Fruit fly (Drosophila melanogaster) whole organism, embryonic: Measurements from ENCODE around the gene AlaRS.
A peak's percentile ranks its signal among the peaks of the same experiment; 100 is the strongest.

Source experiments
- Asciz ChIP-seq: fragments of 200-800 bp; sonication (Bioruptor generic); optimal IDR thresholded peaks from 2 replicates; lab custom pipeline; 2017; ENCODE audit warnings: missing biosample characterization, mild to moderate bottlenecking, missing genetic modification characterization, missing genetic modification reagents
- Awh ChIP-seq: fragments of 200-800 bp; sonication (Bioruptor generic); IDR thresholded peaks from 2 replicates; pipeline ENCODE4, ENCODE4 v1.3.6; 2022; ENCODE audit warnings: missing biosample characterization, missing genetic modification characterization
- CG10431 ChIP-seq: fragments of 200-800 bp; sonication (Bioruptor generic); optimal IDR thresholded peaks from 3 replicates; lab custom pipeline; 2018; ENCODE audit warnings: missing biosample characterization, mild to moderate bottlenecking, missing genetic modification characterization
- CG10959 ChIP-seq: fragments of 200-800 bp; sonication (Bioruptor generic); IDR thresholded peaks from 2 replicates; pipeline ENCODE4 v1.3.6; 2022; ENCODE audit warnings: missing biosample characterization, missing genetic modification characterization
- CG11723 ChIP-seq: fragments of 200-800 bp; sonication (Bioruptor generic); optimal IDR thresholded peaks from 2 replicates; lab custom pipeline; 2017; ENCODE audit warnings: missing biosample characterization, mild to moderate bottlenecking, missing genetic modification characterization
- CG1233 ChIP-seq: fragments of 200-800 bp; sonication (Bioruptor generic); optimal IDR thresholded peaks from 4 replicates; lab custom pipeline; 2018; ENCODE audit warnings: missing biosample characterization, mild to moderate bottlenecking, missing genetic modification characterization
- CG13624 ChIP-seq: fragments of 200-800 bp; sonication (Bioruptor generic); optimal IDR thresholded peaks from 2 replicates; lab custom pipeline; 2016; ENCODE audit warnings: missing biosample characterization, missing genetic modification characterization
- CG14710 ChIP-seq: fragments of 200-800 bp; sonication (Bioruptor generic); optimal IDR thresholded peaks from 3 replicates; lab custom pipeline; 2019; ENCODE audit warnings: missing biosample characterization, mild to moderate bottlenecking, missing genetic modification characterization, moderate library complexity
- CG16815 ChIP-seq: fragments of 200-800 bp; sonication (Bioruptor generic); optimal IDR thresholded peaks from 3 replicates; lab custom pipeline; 2017; ENCODE audit warnings: missing biosample characterization, mild to moderate bottlenecking, missing genetic modification characterization
- CG17829 ChIP-seq: fragments of 200-800 bp; optimal IDR thresholded peaks from 2 replicates; lab custom pipeline; 2019; ENCODE audit warnings: missing biosample characterization, mild to moderate bottlenecking, missing genetic modification characterization, moderate library complexity
- CG2678 ChIP-seq: fragments of 200-800 bp; sonication (Bioruptor generic); optimal IDR thresholded peaks from 3 replicates; lab custom pipeline; 2019; ENCODE audit warnings: missing biosample characterization, mild to moderate bottlenecking, missing genetic modification characterization, moderate library complexity
- CG2889 ChIP-seq: fragments of 200-800 bp; sonication (Bioruptor generic); IDR thresholded peaks from 3 replicates; pipeline ENCODE4 v1.3.6; 2022; ENCODE audit warnings: missing biosample characterization, missing genetic modification characterization
- CG3065 ChIP-seq: fragments of 200-800 bp; sonication (Bioruptor generic); optimal IDR thresholded peaks from 2 replicates; lab custom pipeline; 2016; ENCODE audit warnings: missing biosample characterization, missing genetic modification characterization
- CG33213 ChIP-seq: fragments of 200-800 bp; sonication (Bioruptor generic); optimal IDR thresholded peaks from 3 replicates; lab custom pipeline; 2016; ENCODE audit warnings: missing biosample characterization, missing genetic modification characterization
- CG33557 ChIP-seq: fragments of 200-800 bp; sonication (Bioruptor generic); optimal IDR thresholded peaks from 2 replicates; lab custom pipeline; 2019; ENCODE audit warnings: missing biosample characterization, mild to moderate bottlenecking, missing genetic modification characterization, moderate library complexity
- CG3838 ChIP-seq: fragments of 200-800 bp; sonication (Bioruptor generic); optimal IDR thresholded peaks from 3 replicates; lab custom pipeline; 2016; ENCODE audit warnings: missing biosample characterization, missing genetic modification characterization
- CG4617 ChIP-seq: fragments of 200-800 bp; sonication (Bioruptor generic); optimal IDR thresholded peaks from 3 replicates; lab custom pipeline; 2016; ENCODE audit warnings: missing biosample characterization, missing genetic modification characterization, borderline replicate concordance
- CG6175 ChIP-seq: fragments of 200-800 bp; sonication (Bioruptor generic); IDR thresholded peaks from 3 replicates; pipeline ENCODE4 v1.3.6; 2022; ENCODE audit warnings: missing biosample characterization, missing genetic modification characterization
- CG6813 ChIP-seq: fragments of 200-800 bp; sonication (Bioruptor generic); optimal IDR thresholded peaks from 2 replicates; lab custom pipeline; 2017; ENCODE audit warnings: missing biosample characterization, missing genetic modification characterization, mild to moderate bottlenecking, moderate library complexity, missing genetic modification reagents
- CG6854 ChIP-seq: fragments of 200-800 bp; sonication (Bioruptor generic); optimal IDR thresholded peaks from 3 replicates; lab custom pipeline; 2017; ENCODE audit warnings: missing biosample characterization, mild to moderate bottlenecking, missing genetic modification characterization
- CG7357 ChIP-seq: fragments of 200-800 bp; sonication (Bioruptor generic); IDR thresholded peaks from 3 replicates; pipeline ENCODE4 v1.3.6; 2022; ENCODE audit warnings: missing biosample characterization, missing genetic modification characterization
- CG8944 ChIP-seq: fragments of 200-800 bp; sonication (Bioruptor generic); optimal IDR thresholded peaks from 3 replicates; lab custom pipeline; 2016; ENCODE audit warnings: missing biosample characterization, missing genetic modification characterization
- CG9437 ChIP-seq: fragments of 200-800 bp; sonication (Bioruptor generic); optimal IDR thresholded peaks from 2 replicates; lab custom pipeline; 2018; ENCODE audit warnings: missing biosample characterization, mild to moderate bottlenecking, missing genetic modification characterization
- CG9932 ChIP-seq: fragments of 200-800 bp; sonication (Bioruptor generic); IDR thresholded peaks from 2 replicates; pipeline ENCODE4 v1.3.6; 2022; ENCODE audit warnings: missing biosample characterization, missing genetic modification characterization
- Dad ChIP-seq: fragments of 200-800 bp; sonication (Bioruptor generic); optimal IDR thresholded peaks from 3 replicates; lab custom pipeline; 2016; ENCODE audit warnings: missing biosample characterization, missing genetic modification characterization
- ERR ChIP-seq: fragments of 200-800 bp; sonication (Bioruptor generic); optimal IDR thresholded peaks from 2 replicates; lab custom pipeline; 2016; ENCODE audit warnings: missing biosample characterization, missing genetic modification characterization
- H15 ChIP-seq: fragments of 200-800 bp; sonication (Bioruptor generic); IDR thresholded peaks from 3 replicates; pipeline ENCODE4 v1.3.6; 2022; ENCODE audit warnings: missing biosample characterization, missing genetic modification characterization
- HLHmδ ChIP-seq: fragments of 200-800 bp; sonication (Bioruptor generic); optimal IDR thresholded peaks from 2 replicates; lab custom pipeline; 2018; ENCODE audit warnings: missing biosample characterization, mild to moderate bottlenecking, missing genetic modification characterization, moderate library complexity
- Hr3 ChIP-seq: fragments of 200-800 bp; sonication (Bioruptor generic); optimal IDR thresholded peaks from 3 replicates; lab custom pipeline; 2016; ENCODE audit warnings: missing biosample characterization, missing genetic modification characterization
- MESR4 ChIP-seq: fragments of 200-800 bp; sonication (Bioruptor generic); optimal IDR thresholded peaks from 2 replicates; lab custom pipeline; 2018; ENCODE audit warnings: missing biosample characterization, mild to moderate bottlenecking, missing genetic modification characterization, moderate library complexity
- Mad ChIP-seq: fragments of 200-800 bp; sonication (Bioruptor generic); optimal IDR thresholded peaks from 2 replicates; lab custom pipeline; 2016; ENCODE audit warnings: missing biosample characterization, missing genetic modification characterization
- NK7.1 ChIP-seq: fragments of 200-800 bp; sonication (Bioruptor generic); optimal IDR thresholded peaks from 3 replicates; lab custom pipeline; 2016; ENCODE audit warnings: missing biosample characterization, missing genetic modification characterization
- Sry-β ChIP-seq: fragments of 200-800 bp; sonication (Bioruptor generic); optimal IDR thresholded peaks from 2 replicates; lab custom pipeline; 2018; ENCODE audit warnings: missing biosample characterization, mild to moderate bottlenecking, missing genetic modification characterization, moderate library complexity
- ash1 ChIP-seq: fragments of 200-800 bp; sonication (Bioruptor generic); optimal IDR thresholded peaks from 2 replicates; lab custom pipeline; 2018; ENCODE audit warnings: missing biosample characterization, mild to moderate bottlenecking, missing genetic modification characterization
- az2 ChIP-seq: fragments of 200-800 bp; sonication (Bioruptor generic); optimal IDR thresholded peaks from 3 replicates; lab custom pipeline; 2016; ENCODE audit warnings: missing biosample characterization, missing genetic modification characterization
- caup ChIP-seq: fragments of 200-800 bp; sonication (Bioruptor generic); optimal IDR thresholded peaks from 3 replicates; lab custom pipeline; 2017; ENCODE audit warnings: missing biosample characterization, mild to moderate bottlenecking, missing genetic modification characterization, moderate library complexity; ENCODE audit not compliant: severe bottlenecking
- corto ChIP-seq: fragments of 200-800 bp; sonication (Bioruptor generic); optimal IDR thresholded peaks from 2 replicates; lab custom pipeline; 2016; ENCODE audit warnings: missing biosample characterization, mild to moderate bottlenecking, missing genetic modification characterization, moderate library complexity
- cwo ChIP-seq: fragments of 200-800 bp; sonication (Bioruptor generic); optimal IDR thresholded peaks from 3 replicates; lab custom pipeline; 2017; ENCODE audit warnings: missing biosample characterization, missing genetic modification characterization, mild to moderate bottlenecking, moderate library complexity, missing genetic modification reagents
- emc ChIP-seq: fragments of 200-800 bp; sonication (Bioruptor generic); optimal IDR thresholded peaks from 2 replicates; lab custom pipeline; 2016; ENCODE audit warnings: missing biosample characterization, missing genetic modification characterization
- gce ChIP-seq: fragments of 200-800 bp; sonication (Bioruptor generic); IDR thresholded peaks from 3 replicates; pipeline ENCODE4 v1.3.6; 2022; ENCODE audit warnings: missing biosample characterization, missing genetic modification characterization
- gcm ChIP-seq: fragments of 200-800 bp; sonication (Bioruptor generic); optimal IDR thresholded peaks from 2 replicates; lab custom pipeline; 2019; ENCODE audit warnings: missing biosample characterization, mild to moderate bottlenecking, missing genetic modification characterization, moderate library complexity
- gcm2 ChIP-seq: fragments of 200-800 bp; sonication (Bioruptor generic); optimal IDR thresholded peaks from 2 replicates; lab custom pipeline; 2016; ENCODE audit warnings: missing biosample characterization, missing genetic modification characterization
- gfzf ChIP-seq: fragments of 200-800 bp; sonication (Bioruptor generic); optimal IDR thresholded peaks from 2 replicates; lab custom pipeline; 2016; ENCODE audit warnings: missing biosample characterization, mild to moderate bottlenecking, missing genetic modification characterization, moderate library complexity
- gro ChIP-seq: fragments of 200-800 bp; sonication (Bioruptor generic); optimal IDR thresholded peaks from 2 replicates; lab custom pipeline; 2016; ENCODE audit warnings: missing biosample characterization, missing genetic modification characterization
- ken ChIP-seq: fragments of 200-800 bp; sonication (Bioruptor generic); IDR thresholded peaks from 3 replicates; pipeline ENCODE4 v1.3.6; 2022; ENCODE audit warnings: missing biosample characterization, missing genetic modification characterization
- phol ChIP-seq: fragments of 200-800 bp; sonication (Bioruptor generic); optimal IDR thresholded peaks from 3 replicates; lab custom pipeline; 2018; ENCODE audit warnings: missing biosample characterization, mild to moderate bottlenecking, missing genetic modification characterization, moderate library complexity
- slou ChIP-seq: fragments of 200-800 bp; sonication (Bioruptor generic); optimal IDR thresholded peaks from 3 replicates; lab custom pipeline; 2016; ENCODE audit warnings: missing biosample characterization, missing genetic modification characterization
- tin ChIP-seq: fragments of 200-800 bp; sonication (Bioruptor generic); optimal IDR thresholded peaks from 3 replicates; lab custom pipeline; 2016; ENCODE audit warnings: missing biosample characterization, missing genetic modification characterization
- tll ChIP-seq, 2 experiments: fragments of 200-800 bp in 1 of 2; fragments of >200 bp in 1 of 2; sonication (Bioruptor generic) in 1 of 2; optimal IDR thresholded peaks; 2 replicates each; lab custom pipeline; 2017 to 2019; ENCODE audit warnings: missing biosample characterization in 2 of 2, missing genetic modification characterization in 2 of 2, mild to moderate bottlenecking in 1 of 2, moderate library complexity in 1 of 2
- vnd ChIP-seq: fragments of 200-800 bp; sonication (Bioruptor generic); IDR thresholded peaks from 3 replicates; pipeline ENCODE4 v1.3.6; 2022; ENCODE audit warnings: missing biosample characterization, missing genetic modification characterization; ENCODE audit not compliant: partially characterized antibody

The AlaRS gene

dm6 chr2L:8384108-8384601 is 2.6 kb upstream of the AlaRS start, which contains the start of the genes Dad1 and CG13384 (continued):
- TF ChIP-seq CG10959 (GFP tag; lab: Robert Waterston, UW) (peak; percentile 69), emc (GFP tag; lab: Kevin White, UChicago) (no peak), CG1233 (peak; percentile 91), CG3065 (GFP tag; lab: Kevin White, UChicago) (peak; percentile 57), corto (GFP tag; lab: Kevin White, UChicago) (peak; percentile 86), H15 (peak; percentile 64; the same call in 1 of the 3 replicates), ash1 (GFP tag; lab: Kevin White, UChicago) (no peak), CG11723 (GFP tag; lab: Kevin White, UChicago) (peak; percentile 74), CG6175 (peak; percentile 80; the same call in 2 of the 3 replicates), phol (tag; lab: Kevin White, UChicago) (peak; percentile 94), CG6854 (GFP tag; lab: Kevin White, UChicago) (peak; percentile 88), cwo (GFP tag; lab: Kevin White, UChicago) (peak; percentile 90), Awh (peak; percentile 68), CG3838 (GFP tag; lab: Kevin White, UChicago) (peak; percentile 60), CG10431 (GFP tag; lab: Kevin White, UChicago) (peak; percentile 85), CG4617 (GFP tag; lab: Kevin White, UChicago) (peak; percentile 50), tll (GFP tag; optimal IDR thresholded peaks at IDR 0.05; lab: Kevin White, UChicago) (peak in 1 of 2 experiments; percentile 50), Asciz (peak; percentile 80), gfzf (peak; percentile 65), vnd (GFP tag; lab: Robert Waterston, UW) (no peak), CG9932 (GFP tag; lab: Robert Waterston, UW) (peak; percentile 97), CG7357 (peak; percentile 87), tin (GFP tag; lab: Kevin White, UChicago) (peak; percentile 91), gcm2 (GFP tag; lab: Kevin White, UChicago) (no peak), CG17829 (tag; lab: Kevin White, UChicago) (peak; percentile 96), CG14710 (tag; lab: Kevin White, UChicago) (peak; percentile 96), Sry-β (GFP tag; lab: Kevin White, UChicago) (peak; percentile 44), gro (GFP tag; lab: Kevin White, UChicago) (peak; percentile 20), slou (peak; percentile 88), Hr3 (GFP tag; lab: Kevin White, UChicago) (peak; percentile 92), Dad (GFP tag; lab: Kevin White, UChicago) (peak; percentile 44), gcm (peak; percentile 93), CG6813 (peak; percentile 84), caup (GFP tag; lab: Kevin White, UChicago) (peak; percentile 89), HLHmδ (GFP tag; lab: Kevin White, UChicago) (no peak), CG13624 (GFP tag; lab: Kevin White, UChicago) (peak; percentile 44), CG9437 (peak; percentile 87), CG2889 (peak; percentile 84), CG16815 (GFP tag; lab: Kevin White, UChicago) (peak; percentile 92), az2 (GFP tag; lab: Kevin White, UChicago) (peak; percentile 92), ERR (GFP tag; lab: Kevin White, UChicago) (peak; percentile 13), Mad (peak; percentile 67), CG2678 (tag; lab: Kevin White, UChicago) (peak; percentile 97), ken (GFP tag; lab: Robert Waterston, UW) (peak; percentile 81), MESR4 (GFP tag; lab: Kevin White, UChicago) (no peak), CG33213 (no peak), NK7.1 (GFP tag; lab: Kevin White, UChicago) (no peak), CG33557 (peak; percentile 93), gce (GFP tag; lab: Robert Waterston, UW) (peak; percentile 40; the same call in 1 of the 3 replicates), CG8944 (peak; percentile 39)
